Worm (Caenorhabditis elegans): Measurements from ENCODE around the gene txt-8.

Gene txt-8

ce11 chrV:18412351-18412750, 1.8 kb upstream of the txt-8 start (continued):
- no peak for TF ChIP-seq D1046.2 (GFP tag; IDR thresholded peaks at IDR 0.05)
- TF ChIP-seq daf-16 (GFP tag; optimal IDR thresholded peaks at IDR 0.05): peak in 1 of 2 experiments; percentile 44
- TF ChIP-seq daf-16 (tag; optimal IDR thresholded peaks at IDR 0.05): peak; percentile 54
- no peak for TF ChIP-seq ces-1 (GFP tag; optimal IDR thresholded peaks at IDR 0.05)
- no peak for TF ChIP-seq nhr-237 (tag; optimal IDR thresholded peaks at IDR 0.05)
- no peak for TF ChIP-seq daf-12 (tag; optimal IDR thresholded peaks at IDR 0.05)
- no peak for TF ChIP-seq daf-19 (GFP tag; conservative IDR thresholded peaks at IDR 0.05)
- TF ChIP-seq snpc-4 (tag; optimal IDR thresholded peaks at IDR 0.05): no peak
- no peak for TF ChIP-seq attf-4 (tag; optimal IDR thresholded peaks at IDR 0.05)
- TF ChIP-seq egl-43 (GFP tag; IDR thresholded peaks at IDR 0.05): peak; percentile 73
- no peak for TF ChIP-seq nhr-111 (GFP tag; optimal IDR thresholded peaks at IDR 0.05)
- TF ChIP-seq lin-1 (GFP tag; IDR thresholded peaks at IDR 0.05): 0 out of 2 replicates have a peak, but pooled peaks have one; percentile 50
- TF ChIP-seq sdz-12 (GFP tag; optimal IDR thresholded peaks at IDR 0.05): no peak
- TF ChIP-seq spr-3 (GFP tag; optimal IDR thresholded peaks at IDR 0.05): no peak
- 0 out of 2 replicates have a peak, but pooled peaks have one; percentile 23 for TF ChIP-seq ZK337.2 (GFP tag; IDR thresholded peaks at IDR 0.05)
- no peak for TF ChIP-seq skn-1 (tag; optimal IDR thresholded peaks at IDR 0.05)
- peak; percentile 79 for TF ChIP-seq lim-7 (GFP tag; IDR thresholded peaks at IDR 0.05)
- TF ChIP-seq dmd-6 (GFP tag; IDR thresholded peaks at IDR 0.05): peak; percentile 36; the same call in 1 of the 2 replicates
- TF ChIP-seq zfp-2 (tag; optimal IDR thresholded peaks at IDR 0.05): no peak
- peak; percentile 59; the same call in 1 of the 2 replicates for TF ChIP-seq F26F4.8 (GFP tag; conservative IDR thresholded peaks at IDR 0.05)
- no peak for TF ChIP-seq ceh-44 (GFP tag; IDR thresholded peaks at IDR 0.05)
- no peak for TF ChIP-seq T20F7.1 (GFP tag; optimal IDR thresholded peaks at IDR 0.05)
- no peak for TF ChIP-seq nhr-25 (tag; optimal IDR thresholded peaks at IDR 0.05; ENCODE audit: borderline replicate concordance, insufficient read depth)
- TF ChIP-seq egl-27 (tag; optimal IDR thresholded peaks at IDR 0.05): no peak
- no peak for TF ChIP-seq mdt-29 (GFP tag; IDR thresholded peaks at IDR 0.05)
- no peak for TF ChIP-seq unc-39 (tag; optimal IDR thresholded peaks at IDR 0.05)
- TF ChIP-seq nhr-102 (tag; optimal IDR thresholded peaks at IDR 0.05): no peak
- TF ChIP-seq gei-8 (GFP tag; optimal IDR thresholded peaks at IDR 0.05): no peak
- TF ChIP-seq aly-2 (tag; optimal IDR thresholded peaks at IDR 0.05): no peak
- TF ChIP-seq dve-1 (tag; optimal IDR thresholded peaks at IDR 0.05; ENCODE audit: insufficient read depth): no peak
- TF ChIP-seq ceh-32 (tag; optimal IDR thresholded peaks at IDR 0.05; ENCODE audit: poor library complexity): no peak
- no peak for TF ChIP-seq ztf-11 (tag; optimal IDR thresholded peaks at IDR 0.05)
- no peak for TF ChIP-seq hif-1 (tag; optimal IDR thresholded peaks at IDR 0.05)
- TF ChIP-seq zip-11 (GFP tag; IDR thresholded peaks at IDR 0.05): no peak
- no peak for TF ChIP-seq nhr-28 (tag; optimal IDR thresholded peaks at IDR 0.05)
- TF ChIP-seq vab-7 (GFP tag; IDR thresholded peaks at IDR 0.05): peak; percentile 65; the same call in 1 of the 2 replicates
- TF ChIP-seq F49E8.2 (tag; optimal IDR thresholded peaks at IDR 0.05; ENCODE audit: borderline replicate concordance): peak; percentile 10
- TF ChIP-seq cey-2 (tag; optimal IDR thresholded peaks at IDR 0.05; ENCODE audit: borderline replicate concordance, insufficient read depth): no peak
- TF ChIP-seq pqm-1 (tag; optimal IDR thresholded peaks at IDR 0.05): no peak
- TF ChIP-seq duxl-1 (tag; optimal IDR thresholded peaks at IDR 0.05; ENCODE audit: poor library complexity): peak; percentile 80
- no peak for TF ChIP-seq zip-2 (tag; optimal IDR thresholded peaks at IDR 0.05)
- TF ChIP-seq nhr-11 (tag; optimal IDR thresholded peaks at IDR 0.05): no peak
- TF ChIP-seq zag-1 (tag; optimal IDR thresholded peaks at IDR 0.05): no peak
- TF ChIP-seq ama-1 (optimal IDR thresholded peaks at IDR 0.05): no peak
- peak; percentile 20; the same call in 1 of the 2 replicates for TF ChIP-seq php-3 (GFP tag; IDR thresholded peaks at IDR 0.05)
- no peak for TF ChIP-seq ztf-7 (tag; optimal IDR thresholded peaks at IDR 0.05)
- peak; percentile 41; the same call in 1 of the 2 replicates for TF ChIP-seq Y105C5A.15 (GFP tag; IDR thresholded peaks at IDR 0.05)
- no peak for TF ChIP-seq ctbp-1 (GFP tag; IDR thresholded peaks at IDR 0.05)
- TF ChIP-seq madf-5 (GFP tag; IDR thresholded peaks at IDR 0.05): peak in 1 of 2 experiments; percentile 57; a peak in 1 of 4 replicates
- no peak for TF ChIP-seq nhr-6 (tag; optimal IDR thresholded peaks at IDR 0.05)
- no peak for TF ChIP-seq hlh-30 (tag; optimal IDR thresholded peaks at IDR 0.05; ENCODE audit: insufficient read depth)
